Worm (Caenorhabditis elegans): ENCODE data around the gene ptpn-22.
"Not testable (repeated sequence)": the region's sequence is repeated elsewhere in the genome, so short reads cannot be mapped to it uniquely, and the experiment has no call there.

The ptpn-22 gene

ce11 chrIV:1722953-1723352, 17.1 kb downstream of the ptpn-22 start:
- TF ChIP-seq unc-130 (GFP tag; optimal IDR thresholded peaks at IDR 0.05) = no peak
- no peak for TF ChIP-seq hlh-11 (tag; optimal IDR thresholded peaks at IDR 0.05)
- TF ChIP-seq madf-9 (GFP tag; conservative IDR thresholded peaks at IDR 0.05) = 0 out of 2 replicates have a peak, but pooled peaks have one; percentile 6
- peak; percentile 89 for TF ChIP-seq zfp-3 (GFP tag; conservative IDR thresholded peaks at IDR 0.05)
- peak; percentile 46 for TF ChIP-seq ama-1 (optimal IDR thresholded peaks at IDR 0.05)
- TF ChIP-seq ceh-20 (GFP tag; IDR thresholded peaks at IDR 0.05) = no peak
- no peak for TF ChIP-seq lin-29 (GFP tag; IDR thresholded peaks at IDR 0.05)
- no peak for TF ChIP-seq ceh-44 (GFP tag; IDR thresholded peaks at IDR 0.05)
- TF ChIP-seq hif-1 (tag; optimal IDR thresholded peaks at IDR 0.05) = no peak
- no peak for TF ChIP-seq ceh-32 (tag; optimal IDR thresholded peaks at IDR 0.05; ENCODE audit: poor library complexity)
- TF ChIP-seq pha-4 (GFP tag; IDR thresholded peaks at IDR 0.05) = no peak
- TF ChIP-seq pha-4 (tag; optimal IDR thresholded peaks at IDR 0.05) = no peak
- no peak for TF ChIP-seq pqm-1 (tag; optimal IDR thresholded peaks at IDR 0.05)
- TF ChIP-seq lin-1 (GFP tag; IDR thresholded peaks at IDR 0.05) = no peak
- 0 out of 2 replicates have a peak, but pooled peaks have one; percentile 6 for TF ChIP-seq mxl-2 (GFP tag; conservative IDR thresholded peaks at IDR 0.05)
- TF ChIP-seq aly-2 (tag; optimal IDR thresholded peaks at IDR 0.05) = peak; percentile 76
- no peak for TF ChIP-seq lsy-2 (tag; optimal IDR thresholded peaks at IDR 0.05)
- TF ChIP-seq snpc-4 (tag; optimal IDR thresholded peaks at IDR 0.05) = no peak
- no peak for TF ChIP-seq lin-39 (tag; optimal IDR thresholded peaks at IDR 0.05)
- TF ChIP-seq nhr-237 (tag; optimal IDR thresholded peaks at IDR 0.05) = no peak
- no peak for TF ChIP-seq F26F4.8 (GFP tag; conservative IDR thresholded peaks at IDR 0.05)
- TF ChIP-seq tra-1 (GFP tag; IDR thresholded peaks at IDR 0.05) = no peak

- peak; percentile 28 for TF ChIP-seq lin-38 (GFP tag; IDR thresholded peaks at IDR 0.05)
- 0 out of 2 replicates have a peak, but pooled peaks have one; percentile 25 for TF ChIP-seq vab-7 (GFP tag; IDR thresholded peaks at IDR 0.05)
- TF ChIP-seq madf-9 (GFP tag; conservative IDR thresholded peaks at IDR 0.05) = 0 out of 2 replicates have a peak, but pooled peaks have one; percentile 30
- TF ChIP-seq set-16 (GFP tag; IDR thresholded peaks at IDR 0.05) = peak; percentile 99
- 0 out of 2 replicates have a peak, but pooled peaks have one; percentile 36 for TF ChIP-seq snpc-1.2 (GFP tag; IDR thresholded peaks at IDR 0.05)
- 0 out of 2 replicates have a peak, but pooled peaks have one; percentile 36 for TF ChIP-seq dmd-8 (GFP tag; IDR thresholded peaks at IDR 0.05)
- 0 out of 2 replicates have a peak, but pooled peaks have one; percentile 66 for TF ChIP-seq pha-4 (GFP tag; IDR thresholded peaks at IDR 0.05)
- not testable (repeated sequence) for TF ChIP-seq pha-4 (tag; optimal IDR thresholded peaks at IDR 0.05)
- TF ChIP-seq ceh-20 (GFP tag; IDR thresholded peaks at IDR 0.05) = peak; percentile 50; the same call in 1 of the 2 replicates
- TF ChIP-seq F26F4.8 (GFP tag; conservative IDR thresholded peaks at IDR 0.05) = peak; percentile 43; the same call in 1 of the 2 replicates
- peak; percentile 60; the same call in 1 of the 2 replicates for TF ChIP-seq zfp-3 (GFP tag; conservative IDR thresholded peaks at IDR 0.05)
These were observed 17.6 kb downstream of the ptpn-22 start for ce11 chrIV:1722463-1722862.

ce11 chrIV:1721610-1722009, 18.5 kb downstream of the ptpn-22 start:
- TF ChIP-seq tra-1 (GFP tag; IDR thresholded peaks at IDR 0.05) (peak; percentile 36; the same call in 1 of the 2 replicates), lin-38 (GFP tag; IDR thresholded peaks at IDR 0.05) (no peak; the same call in 1 of the 2 replicates), set-16 (GFP tag; IDR thresholded peaks at IDR 0.05) (peak; percentile 96), ceh-20 (GFP tag; IDR thresholded peaks at IDR 0.05) (peak; percentile 7; the same call in 1 of the 2 replicates)

ce11 chrIV:1720902-1721301, 19.2 kb downstream of the ptpn-22 start:
- TF ChIP-seq tra-1 (GFP tag; IDR thresholded peaks at IDR 0.05) (0 out of 2 replicates have a peak, but pooled peaks have one; percentile 16), ZK337.2 (GFP tag; IDR thresholded peaks at IDR 0.05) (0 out of 2 replicates have a peak, but pooled peaks have one; percentile 37), lim-7 (GFP tag; IDR thresholded peaks at IDR 0.05) (0 out of 2 replicates have a peak, but pooled peaks have one; percentile 12), dmd-9 (GFP tag; IDR thresholded peaks at IDR 0.05) (0 out of 2 replicates have a peak, but pooled peaks have one; percentile 22), F26F4.8 (GFP tag; conservative IDR thresholded peaks at IDR 0.05) (0 out of 2 replicates have a peak, but pooled peaks have one; percentile 13), ctbp-1 (GFP tag; IDR thresholded peaks at IDR 0.05) (peak; percentile 22; the same call in 1 of the 2 replicates), lin-38 (GFP tag; IDR thresholded peaks at IDR 0.05) (0 out of 2 replicates have a peak, but pooled peaks have one; percentile 19), madf-5 (GFP tag; IDR thresholded peaks at IDR 0.05) (peak in 1 of 2 experiments; percentile 81; a peak in 2 of 4 replicates), set-16 (GFP tag; IDR thresholded peaks at IDR 0.05) (peak; percentile 96), zfp-3 (GFP tag; conservative IDR thresholded peaks at IDR 0.05) (peak; percentile 48; the same call in 1 of the 2 replicates), dmd-8 (GFP tag; IDR thresholded peaks at IDR 0.05) (0 out of 2 replicates have a peak, but pooled peaks have one; percentile 21), madf-9 (GFP tag; conservative IDR thresholded peaks at IDR 0.05) (0 out of 2 replicates have a peak, but pooled peaks have one; percentile 37), hmg-1.1 (GFP tag; IDR thresholded peaks at IDR 0.05) (0 out of 2 replicates have a peak, but pooled peaks have one; percentile 42)
